Worm (Caenorhabditis elegans) whole organism, L4 larva: ENCODE data around the gene Y38H6C.8.

Experiments used
- F49E8.2 ChIP-seq: sonication (generic microtip); optimal IDR thresholded peaks from 2 replicates; lab custom pipeline; 2016; ENCODE audit warnings: missing compliant biosample characterization, mild to moderate bottlenecking, missing genetic modification characterization, borderline replicate concordance
- T20F7.1 ChIP-seq: fragments of 200-800 bp; sonication (Bioruptor generic); optimal IDR thresholded peaks from 2 replicates; lab custom pipeline; 2018; ENCODE audit warnings: mild to moderate bottlenecking, missing genetic modification characterization, missing compliant biosample characterization
- Y48G9A.11 ChIP-seq: fragments of 200-800 bp; sonication (Bioruptor generic); IDR thresholded peaks from 2 replicates; pipeline ENCODE4 v1.3.6; 2022; ENCODE audit warnings: missing genetic modification reagents, missing genetic modification characterization, missing compliant biosample characterization
- Y5F2A.4 ChIP-seq: fragments of 200-800 bp; sonication (Bioruptor generic); optimal IDR thresholded peaks from 2 replicates; lab custom pipeline; 2018; ENCODE audit warnings: mild to moderate bottlenecking, missing genetic modification characterization, missing compliant biosample characterization
- Y75B8A.6 ChIP-seq: fragments of 200-800 bp; sonication (Bioruptor generic); IDR thresholded peaks from 2 replicates; pipeline ENCODE4 v1.3.6; 2022; ENCODE audit warnings: missing genetic modification reagents, missing genetic modification characterization, missing compliant biosample characterization
- ZK337.2 ChIP-seq: fragments of 200-800 bp; sonication (Bioruptor generic); IDR thresholded peaks from 2 replicates; pipeline ENCODE4 v1.3.6; 2022; ENCODE audit warnings: missing genetic modification reagents, missing genetic modification characterization, missing compliant biosample characterization
- ama-1 ChIP-seq: fragments of 150-350 bp; optimal IDR thresholded peaks from 2 replicates; lab custom pipeline; 2014; ENCODE audit warnings: inconsistent platforms, mixed read lengths
- attf-4 ChIP-seq: sonication (generic microtip); optimal IDR thresholded peaks from 3 replicates; lab custom pipeline; 2017; ENCODE audit warnings: missing biosample characterization, missing genetic modification characterization
- ceh-28 ChIP-seq: fragments of 150-350 bp; optimal IDR thresholded peaks from 2 replicates; lab custom pipeline; 2014; ENCODE audit warnings: missing biosample characterization, missing genetic modification reagents, missing genetic modification characterization
- ceh-44 ChIP-seq: fragments of 200-800 bp; sonication (Bioruptor generic); IDR thresholded peaks from 2 replicates; pipeline ENCODE4 v1.3.6; 2022; ENCODE audit warnings: missing genetic modification reagents, missing genetic modification characterization, missing compliant biosample characterization
- ceh-62 ChIP-seq: sonication (generic microtip); optimal IDR thresholded peaks from 2 replicates; lab custom pipeline; 2017; ENCODE audit warnings: missing biosample characterization, missing genetic modification characterization
- ceh-82 ChIP-seq: sonication (generic microtip); optimal IDR thresholded peaks from 2 replicates; lab custom pipeline; 2017; ENCODE audit warnings: missing biosample characterization, missing genetic modification characterization
- ces-1 ChIP-seq: fragments of 150-350 bp; sonication (generic microtip); optimal IDR thresholded peaks from 4 replicates; lab custom pipeline; 2014; ENCODE audit warnings: missing biosample characterization, missing genetic modification reagents, missing genetic modification characterization
- daf-12 ChIP-seq: fragments of 150-350 bp; optimal IDR thresholded peaks from 2 replicates; lab custom pipeline; 2014; ENCODE audit warnings: missing biosample characterization, missing genetic modification reagents, missing genetic modification characterization
- dmd-6 ChIP-seq: fragments of 200-800 bp; sonication (Bioruptor generic); IDR thresholded peaks from 2 replicates; pipeline ENCODE4 v1.3.6; 2022; ENCODE audit warnings: missing genetic modification reagents, missing genetic modification characterization, missing compliant biosample characterization
- dmd-8 ChIP-seq: fragments of 200-800 bp; sonication (Bioruptor generic); IDR thresholded peaks from 2 replicates; pipeline ENCODE4 v1.3.6; 2022; ENCODE audit warnings: missing genetic modification characterization, missing compliant biosample characterization
- dpl-1 ChIP-seq: fragments of 150-350 bp; optimal IDR thresholded peaks from 2 replicates; lab custom pipeline; 2014; ENCODE audit warnings: missing biosample characterization, missing genetic modification reagents, missing genetic modification characterization
- duxl-1 ChIP-seq: sonication (generic microtip); optimal IDR thresholded peaks from 2 replicates; lab custom pipeline; 2016; ENCODE audit warnings: mild to moderate bottlenecking, missing genetic modification characterization, moderate library complexity, missing compliant biosample characterization; ENCODE audit not compliant: poor library complexity
- dve-1 ChIP-seq: sonication (generic microtip); optimal IDR thresholded peaks from 2 replicates; lab custom pipeline; 2017; ENCODE audit warnings: antibody characterized with exemption, mild to moderate bottlenecking, missing genetic modification characterization, missing compliant biosample characterization; ENCODE audit not compliant: insufficient read depth
- gei-8 ChIP-seq: fragments of 200-800 bp; sonication (Bioruptor generic); optimal IDR thresholded peaks from 2 replicates; lab custom pipeline; 2018; ENCODE audit warnings: mild to moderate bottlenecking, missing genetic modification characterization, missing compliant biosample characterization
- hif-1 ChIP-seq, 2 experiments: sonication (generic microtip); optimal IDR thresholded peaks; 2 replicates each; lab custom pipeline; 2016 to 2017; ENCODE audit warnings: missing compliant biosample characterization in 2 of 2, missing genetic modification characterization in 2 of 2, missing genetic modification reagents in 2 of 2, missing genotype in 2 of 2, mild to moderate bottlenecking in 1 of 2
- hlh-30 ChIP-seq: sonication (generic microtip); optimal IDR thresholded peaks from 2 replicates; lab custom pipeline; 2017; ENCODE audit warnings: antibody characterized with exemption, mild to moderate bottlenecking, missing genetic modification characterization, missing compliant biosample characterization; ENCODE audit not compliant: insufficient read depth
- hmg-1.1 ChIP-seq: fragments of 200-800 bp; sonication (Bioruptor generic); IDR thresholded peaks from 2 replicates; pipeline ENCODE4 v1.3.6; 2022; ENCODE audit warnings: missing genetic modification reagents, missing genetic modification characterization, missing compliant biosample characterization
- jun-1 ChIP-seq: fragments of 150-350 bp; optimal IDR thresholded peaks from 2 replicates; lab custom pipeline; 2014; ENCODE audit warnings: missing biosample characterization, missing genetic modification reagents, missing genetic modification characterization
- lim-7 ChIP-seq: fragments of 200-800 bp; sonication (Bioruptor generic); IDR thresholded peaks from 2 replicates; pipeline ENCODE4 v1.3.6; 2022; ENCODE audit warnings: missing genetic modification characterization, missing compliant biosample characterization
- lin-1 ChIP-seq: fragments of 200-800 bp; sonication (Bioruptor generic); IDR thresholded peaks from 2 replicates; pipeline ENCODE4 v1.3.6; 2022; ENCODE audit warnings: missing genetic modification reagents, missing genetic modification characterization, missing compliant biosample characterization
- lin-29 ChIP-seq: fragments of 200-800 bp; sonication (Bioruptor generic); IDR thresholded peaks from 2 replicates; pipeline ENCODE4 v1.3.6; 2022; ENCODE audit warnings: missing genetic modification reagents, missing genetic modification characterization, missing compliant biosample characterization
- lin-38 ChIP-seq: fragments of 200-800 bp; sonication (Bioruptor generic); IDR thresholded peaks from 2 replicates; pipeline ENCODE4 v1.3.6; 2022; ENCODE audit warnings: missing genetic modification reagents, missing genetic modification characterization, missing compliant biosample characterization
- lsy-2 ChIP-seq, 2 experiments: fragments of 150-350 bp in 1 of 2; sonication (generic microtip) in 1 of 2; optimal IDR thresholded peaks; 2 replicates each; lab custom pipeline; 2014 to 2017; ENCODE audit warnings: missing biosample characterization in 2 of 2, missing genetic modification characterization in 2 of 2
- madf-9 ChIP-seq: fragments of 200-800 bp; sonication (Bioruptor generic); conservative IDR thresholded peaks from 2 replicates; pipeline ENCODE4 v1.3.6; 2022; ENCODE audit warnings: missing genetic modification reagents, missing genetic modification characterization, missing compliant biosample characterization
- nhr-10 ChIP-seq: fragments of 150-350 bp; optimal IDR thresholded peaks from 2 replicates; lab custom pipeline; 2014; ENCODE audit warnings: missing biosample characterization, missing genetic modification characterization
- nhr-102 ChIP-seq: sonication (generic microtip); optimal IDR thresholded peaks from 2 replicates; lab custom pipeline; 2016; ENCODE audit warnings: mild to moderate bottlenecking, missing genetic modification characterization, moderate library complexity, missing compliant biosample characterization
- nhr-42 ChIP-seq: fragments of 200-800 bp; sonication (Bioruptor generic); IDR thresholded peaks from 2 replicates; pipeline ENCODE4 v1.3.6; 2022; ENCODE audit warnings: missing genetic modification characterization, missing compliant biosample characterization
- nhr-48 ChIP-seq: sonication (generic microtip); optimal IDR thresholded peaks from 2 replicates; lab custom pipeline; 2016; ENCODE audit warnings: mild to moderate bottlenecking, missing genetic modification characterization, missing compliant biosample characterization
- pha-4 ChIP-seq, 2 experiments: fragments of 150-350 bp in 1 of 2; fragments of 200-800 bp in 1 of 2; sonication (Bioruptor generic) in 1 of 2; IDR thresholded peaks in 1 of 2; optimal IDR thresholded peaks in 1 of 2; 2 replicates each; pipeline versions ENCODE4 v1.3.6 to Lab custom; 2014 to 2022; ENCODE audit warnings: missing genetic modification characterization in 2 of 2, missing genetic modification reagents in 2 of 2, missing biosample characterization in 1 of 2, missing compliant biosample characterization in 1 of 2
- pqm-1 ChIP-seq: sonication (generic microtip); optimal IDR thresholded peaks from 2 replicates; lab custom pipeline; 2017; ENCODE audit warnings: missing biosample characterization, missing genetic modification characterization
- set-16 ChIP-seq: fragments of 200-800 bp; sonication (Bioruptor generic); IDR thresholded peaks from 2 replicates; pipeline ENCODE4 v1.3.6; 2022; ENCODE audit warnings: missing genetic modification reagents, missing genetic modification characterization, missing compliant biosample characterization
- skn-1 ChIP-seq: fragments of 150-350 bp; optimal IDR thresholded peaks from 2 replicates; lab custom pipeline; 2014; ENCODE audit warnings: missing biosample characterization, missing genetic modification characterization
- tag-97 ChIP-seq: fragments of 200-800 bp; sonication (Bioruptor generic); IDR thresholded peaks from 2 replicates; pipeline ENCODE4 v1.3.6; 2022; ENCODE audit warnings: missing genetic modification characterization, missing compliant biosample characterization
- unc-39 ChIP-seq: sonication (generic microtip); optimal IDR thresholded peaks from 2 replicates; lab custom pipeline; 2017; ENCODE audit warnings: missing biosample characterization, missing genetic modification characterization
- unc-62 ChIP-seq, 3 experiments: fragments of 150-350 bp in 1 of 3; sonication (generic microtip); optimal IDR thresholded peaks in 2 of 3; peaks in 1 of 3; 1 replicate in 1 of 3; 2 replicates in 2 of 3; lab custom pipeline; 2014 to 2017; ENCODE audit warnings: missing biosample characterization in 3 of 3, missing genetic modification characterization in 3 of 3, missing genetic modification reagents in 3 of 3, missing genotype in 1 of 3
- zag-1 ChIP-seq: fragments of 150-350 bp; optimal IDR thresholded peaks from 2 replicates; lab custom pipeline; 2014; ENCODE audit warnings: missing biosample characterization, missing genetic modification characterization
- zfp-3 ChIP-seq: fragments of 200-800 bp; sonication (Bioruptor generic); conservative IDR thresholded peaks from 2 replicates; pipeline ENCODE4 v1.3.6; 2022; ENCODE audit warnings: missing genetic modification reagents, missing genetic modification characterization, missing compliant biosample characterization
- ztf-7 ChIP-seq: fragments of 150-350 bp; optimal IDR thresholded peaks from 2 replicates; lab custom pipeline; 2014; ENCODE audit warnings: missing biosample characterization, missing genetic modification characterization

The Y38H6C.8 gene

DNA sequence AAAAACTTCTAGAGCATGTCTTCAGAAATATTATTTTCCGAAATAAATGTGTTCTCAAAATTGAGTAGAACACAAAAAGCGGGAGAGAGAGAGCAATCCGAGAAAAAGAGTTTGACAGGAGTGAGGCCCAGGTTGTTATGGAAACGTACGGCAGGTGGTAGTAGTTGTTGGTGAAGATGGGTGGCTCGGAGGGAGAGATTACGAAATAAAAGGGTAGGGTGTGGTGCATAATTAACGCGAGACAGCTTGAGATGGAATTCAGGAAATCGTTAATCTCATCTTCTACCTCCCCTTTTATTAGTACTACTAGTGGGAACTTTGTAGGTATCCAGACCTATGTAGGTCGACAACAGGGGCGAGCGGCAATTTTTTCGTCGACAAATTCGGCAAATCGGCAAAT is 20.3 kb downstream of the Y38H6C.8 start, which contains the start of gene famh-161:
famh-161 (minus strand) TSS at position 101 of the 400 bp plus-strand sequence.
- TF ChIP-seq lsy-2 (tag; optimal IDR thresholded peaks at IDR 0.05; lab: Kevin White, UChicago) (no peak), set-16 (GFP tag; lab: Robert Waterston, UW) (no peak), jun-1 (tag; lab: Kevin White, UChicago) (no peak), daf-12 (tag; lab: Kevin White, UChicago) (no peak), attf-4 (tag; lab: Kevin White, UChicago) (no peak), pqm-1 (tag; lab: Kevin White, UChicago) (no peak), nhr-48 (tag; lab: Kevin White, UChicago) (no peak), ceh-62 (tag; lab: Kevin White, UChicago) (no peak), Y5F2A.4 (GFP tag; lab: Kevin White, UChicago) (no peak), gei-8 (GFP tag; lab: Kevin White, UChicago) (no peak), T20F7.1 (GFP tag; lab: Kevin White, UChicago) (no peak), ceh-44 (GFP tag; lab: Robert Waterston, UW) (no peak), F49E8.2 (tag; lab: Kevin White, UChicago) (no peak), ces-1 (GFP tag; lab: Kevin White, UChicago) (no peak), skn-1 (tag; lab: Kevin White, UChicago) (no peak), ama-1 (lab: Kevin White, UChicago) (no peak), duxl-1 (tag; lab: Kevin White, UChicago) (no peak), zag-1 (tag; lab: Kevin White, UChicago) (no peak), tag-97 (no peak)

DNA sequence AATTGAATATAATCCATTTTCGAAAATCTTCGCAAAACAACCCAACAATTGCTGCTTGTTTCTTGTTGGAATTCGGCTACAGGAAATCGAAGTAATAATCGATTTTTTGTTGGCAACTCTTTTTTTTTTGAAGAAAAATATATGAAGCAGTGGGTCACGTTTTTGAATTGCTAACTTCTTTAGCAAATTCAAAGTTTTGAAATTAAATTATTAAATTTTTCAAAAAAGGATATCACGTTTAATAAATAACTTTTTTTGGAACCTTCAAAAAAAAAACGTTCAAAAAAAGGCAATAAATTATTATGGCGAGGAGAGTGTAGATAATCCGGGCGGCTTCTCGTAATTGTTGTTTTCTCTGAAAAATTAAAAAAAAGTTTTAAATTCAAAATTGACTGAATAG is 22.4 kb downstream of the Y38H6C.8 start, which contains the start of gene Y38H6C.15:
Y38H6C.15 (minus strand) TSS at position 101 of the 400 bp plus-strand sequence.
- TF ChIP-seq ceh-82 (tag; lab: Kevin White, UChicago) (no peak), ZK337.2 (no peak), lin-29 (GFP tag; lab: Robert Waterston, UW) (no peak), pha-4 (GFP tag; IDR thresholded peaks at IDR 0.05; lab: Robert Waterston, UW) (no peak), pha-4 (tag; optimal IDR thresholded peaks at IDR 0.05; lab: Kevin White, UChicago) (no peak), zfp-3 (no peak), dpl-1 (no peak), dmd-8 (GFP tag; lab: Robert Waterston, UW) (no peak), dmd-6 (GFP tag; lab: Robert Waterston, UW) (no peak), ceh-62 (tag; lab: Kevin White, UChicago) (no peak), lin-1 (no peak), ztf-7 (tag; lab: Kevin White, UChicago) (no peak), nhr-102 (no peak), unc-62 (GFP tag; optimal IDR thresholded peaks at IDR 0.05 in 1 of 2; lab: Kevin White, UChicago) (no peak), unc-62 (tag; optimal IDR thresholded peaks at IDR 0.05; lab: Kevin White, UChicago) (no peak), hmg-1.1 (no peak), Y75B8A.6 (no peak), hif-1 (tag; optimal IDR thresholded peaks at IDR 0.05; lab: Kevin White, UChicago) (no peak), madf-9 (no peak), jun-1 (tag; lab: Kevin White, UChicago) (no peak), pqm-1 (tag; lab: Kevin White, UChicago) (no peak), nhr-10 (tag; lab: Kevin White, UChicago) (no peak)
- TF ChIP-seq, all 104 proteins: peak for 0

DNA sequence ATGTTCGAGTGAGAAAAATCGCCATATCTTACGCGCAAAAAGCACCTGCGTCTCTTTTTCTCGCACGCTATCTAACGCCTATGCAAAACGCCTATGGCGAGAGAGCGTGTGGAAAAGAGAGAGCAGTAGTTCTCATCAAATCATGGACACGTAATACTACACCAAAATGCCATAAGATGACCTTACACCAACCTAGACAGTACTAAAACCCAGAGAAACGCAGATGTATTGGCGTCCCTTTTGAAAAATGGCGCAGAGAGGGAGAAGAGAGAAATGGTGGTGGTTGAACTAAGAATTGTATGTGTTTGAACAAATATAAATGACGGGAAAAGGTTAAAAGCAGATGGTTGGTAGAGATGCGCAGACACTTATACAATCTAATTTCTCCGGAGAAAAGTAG is 25.3 kb downstream of the Y38H6C.8 start, which contains the start of gene Y38H6C.16:
Y38H6C.16 (minus strand) TSS at position 293 of the 400 bp plus-strand sequence.
- TF ChIP-seq lsy-2 (tag; optimal IDR thresholded peaks at IDR 0.05; lab: Kevin White, UChicago) (no peak), Y48G9A.11 (GFP tag; lab: Robert Waterston, UW) (no peak), ama-1 (lab: Kevin White, UChicago) (no peak), dve-1 (tag; lab: Kevin White, UChicago) (no peak), unc-62 (GFP tag; optimal IDR thresholded peaks at IDR 0.05 in 1 of 2; lab: Kevin White, UChicago) (no peak), unc-62 (tag; optimal IDR thresholded peaks at IDR 0.05; lab: Kevin White, UChicago) (no peak), lin-38 (GFP tag; lab: Robert Waterston, UW) (no peak), hlh-30 (no peak), nhr-42 (GFP tag; lab: Robert Waterston, UW) (no peak), pha-4 (GFP tag; IDR thresholded peaks at IDR 0.05; lab: Robert Waterston, UW) (no peak), pha-4 (tag; optimal IDR thresholded peaks at IDR 0.05; lab: Kevin White, UChicago) (no peak), ZK337.2 (no peak), ceh-82 (tag; lab: Kevin White, UChicago) (no peak), ceh-28 (tag; lab: Kevin White, UChicago) (no peak), lim-7 (no peak), skn-1 (tag; lab: Kevin White, UChicago) (no peak), dmd-6 (GFP tag; lab: Robert Waterston, UW) (no peak), ces-1 (GFP tag; lab: Kevin White, UChicago) (no peak), zag-1 (tag; lab: Kevin White, UChicago) (no peak), unc-39 (tag; lab: Kevin White, UChicago) (no peak), Y5F2A.4 (GFP tag; lab: Kevin White, UChicago) (no peak)
